Worm (Caenorhabditis elegans): ENCODE measurements around the gene str-68.

ce11 chrV:3062078-3062477, 45.3 kb downstream of the str-68 start, which contains the start of gene srt-15:
- TF ChIP-seq T23F11.4 (GFP tag; optimal IDR thresholded peaks at IDR 0.05) (no peak), ceh-9 (tag; optimal IDR thresholded peaks at IDR 0.05) (no peak), pha-4 (tag; optimal IDR thresholded peaks at IDR 0.05) (no peak), ets-4 (tag; optimal IDR thresholded peaks at IDR 0.05) (no peak), ceh-19 (GFP tag; optimal IDR thresholded peaks at IDR 0.05) (no peak), che-1 (tag; optimal IDR thresholded peaks at IDR 0.05) (no peak), ama-1 (optimal IDR thresholded peaks at IDR 0.05) (no peak), fax-1 (tag; optimal IDR thresholded peaks at IDR 0.05) (no peak), pqm-1 (tag; optimal IDR thresholded peaks at IDR 0.05) (no peak), unc-86 (tag; optimal IDR thresholded peaks at IDR 0.05) (no peak), pha-2 (tag; optimal IDR thresholded peaks at IDR 0.05) (no peak), tbx-2 (tag; optimal IDR thresholded peaks at IDR 0.05) (no peak)

Data from whole organism, late embryonic.